Worm (Caenorhabditis elegans) whole organism, L4 larva: Measurements from ENCODE around the gene aqp-12.
"Not testable (repeated sequence)": the region's sequence is repeated elsewhere in the genome, so short reads cannot be mapped to it uniquely, and the experiment has no call there.

ENCODE experiments used
- F26F4.8 ChIP-seq: fragments of 200-800 bp; sonication (Bioruptor generic); conservative IDR thresholded peaks from 2 replicates; pipeline ENCODE4 v1.3.6; 2022; ENCODE audit warnings: missing genetic modification characterization, missing compliant biosample characterization
- F49E8.2 ChIP-seq: sonication (generic microtip); optimal IDR thresholded peaks from 2 replicates; lab custom pipeline; 2016; ENCODE audit warnings: missing compliant biosample characterization, mild to moderate bottlenecking, missing genetic modification characterization, borderline replicate concordance
- T26A8.4 ChIP-seq: fragments of 200-800 bp; sonication (Bioruptor generic); IDR thresholded peaks from 2 replicates; pipeline ENCODE4 v1.3.6; 2022; ENCODE audit warnings: missing genetic modification characterization, missing compliant biosample characterization
- Y105C5A.15 ChIP-seq: fragments of 200-800 bp; sonication (Bioruptor generic); IDR thresholded peaks from 2 replicates; pipeline ENCODE4 v1.3.6; 2022; ENCODE audit warnings: missing genetic modification characterization, missing compliant biosample characterization
- aha-1 ChIP-seq: fragments of 150-350 bp; peaks from one replicate; lab custom pipeline; 2014; ENCODE audit warnings: missing biosample characterization, missing genetic modification characterization
- arid-1 ChIP-seq: fragments of 200-800 bp; sonication (Bioruptor generic); conservative IDR thresholded peaks from 2 replicates; pipeline ENCODE4 v1.3.6; 2022; ENCODE audit warnings: missing genetic modification reagents, missing genetic modification characterization, missing compliant biosample characterization
- ceh-32 ChIP-seq: sonication (generic microtip); optimal IDR thresholded peaks from 2 replicates; lab custom pipeline; 2016; ENCODE audit warnings: mild to moderate bottlenecking, missing genetic modification characterization, missing compliant biosample characterization; ENCODE audit not compliant: poor library complexity
- dmd-6 ChIP-seq: fragments of 200-800 bp; sonication (Bioruptor generic); IDR thresholded peaks from 2 replicates; pipeline ENCODE4 v1.3.6; 2022; ENCODE audit warnings: missing genetic modification reagents, missing genetic modification characterization, missing compliant biosample characterization
- dmd-9 ChIP-seq: fragments of 200-800 bp; sonication (Bioruptor generic); IDR thresholded peaks from 2 replicates; pipeline ENCODE4 v1.3.6; 2022; ENCODE audit warnings: missing genetic modification reagents, missing genetic modification characterization, missing compliant biosample characterization
- dpl-1 ChIP-seq: fragments of 150-350 bp; optimal IDR thresholded peaks from 2 replicates; lab custom pipeline; 2014; ENCODE audit warnings: missing biosample characterization, missing genetic modification reagents, missing genetic modification characterization
- duxl-1 ChIP-seq: sonication (generic microtip); optimal IDR thresholded peaks from 2 replicates; lab custom pipeline; 2016; ENCODE audit warnings: mild to moderate bottlenecking, missing genetic modification characterization, moderate library complexity, missing compliant biosample characterization; ENCODE audit not compliant: poor library complexity
- egl-43 ChIP-seq: fragments of 200-800 bp; sonication (Bioruptor generic); IDR thresholded peaks from 2 replicates; pipeline ENCODE4 v1.3.6; 2022; ENCODE audit warnings: missing genetic modification reagents, missing genetic modification characterization, missing compliant biosample characterization
- fos-1 ChIP-seq: fragments of 150-350 bp; optimal IDR thresholded peaks from 2 replicates; lab custom pipeline; 2014; ENCODE audit warnings: missing biosample characterization, missing genetic modification characterization
- hif-1 ChIP-seq, 2 experiments: sonication (generic microtip); optimal IDR thresholded peaks; 2 replicates each; lab custom pipeline; 2016 to 2017; ENCODE audit warnings: missing compliant biosample characterization in 2 of 2, missing genetic modification characterization in 2 of 2, missing genetic modification reagents in 2 of 2, missing genotype in 2 of 2, mild to moderate bottlenecking in 1 of 2
- hmg-1.1 ChIP-seq: fragments of 200-800 bp; sonication (Bioruptor generic); IDR thresholded peaks from 2 replicates; pipeline ENCODE4 v1.3.6; 2022; ENCODE audit warnings: missing genetic modification reagents, missing genetic modification characterization, missing compliant biosample characterization
- lin-15B ChIP-seq: fragments of 150-350 bp; sonication (generic microtip); optimal IDR thresholded peaks from 3 replicates; lab custom pipeline; 2014; ENCODE audit warnings: missing biosample characterization, missing genetic modification characterization
- lin-29 ChIP-seq: fragments of 200-800 bp; sonication (Bioruptor generic); IDR thresholded peaks from 2 replicates; pipeline ENCODE4 v1.3.6; 2022; ENCODE audit warnings: missing genetic modification reagents, missing genetic modification characterization, missing compliant biosample characterization
- lin-39 ChIP-seq: fragments of 150-350 bp; optimal IDR thresholded peaks from 2 replicates; lab custom pipeline; 2014; ENCODE audit warnings: missing biosample characterization, missing genetic modification reagents, missing genetic modification characterization
- lsy-2 ChIP-seq, 2 experiments: fragments of 150-350 bp in 1 of 2; sonication (generic microtip) in 1 of 2; optimal IDR thresholded peaks; 2 replicates each; lab custom pipeline; 2014 to 2017; ENCODE audit warnings: missing biosample characterization in 2 of 2, missing genetic modification characterization in 2 of 2
- mep-1 ChIP-seq: fragments of 150-350 bp; sonication (generic microtip); optimal IDR thresholded peaks from 3 replicates; lab custom pipeline; 2014; ENCODE audit warnings: missing biosample characterization, missing genetic modification characterization
- mxl-3 ChIP-seq: fragments of 200-800 bp; sonication (Bioruptor generic); optimal IDR thresholded peaks from 2 replicates; lab custom pipeline; 2018; ENCODE audit warnings: mild to moderate bottlenecking, missing genetic modification characterization, missing compliant biosample characterization
- nhr-11 ChIP-seq: fragments of 150-350 bp; optimal IDR thresholded peaks from 2 replicates; lab custom pipeline; 2014; ENCODE audit warnings: missing biosample characterization, missing genetic modification characterization
- rbr-2 ChIP-seq: sonication (generic microtip); optimal IDR thresholded peaks from 2 replicates; lab custom pipeline; 2016; ENCODE audit warnings: missing genotype, missing genetic modification characterization, missing compliant biosample characterization
- sdz-12 ChIP-seq: fragments of 200-800 bp; sonication (Bioruptor generic); optimal IDR thresholded peaks from 2 replicates; lab custom pipeline; 2018; ENCODE audit warnings: mild to moderate bottlenecking, missing genetic modification characterization, missing compliant biosample characterization
- snpc-1.2 ChIP-seq: fragments of 200-800 bp; sonication (Bioruptor generic); IDR thresholded peaks from 2 replicates; pipeline ENCODE4 v1.3.6; 2022; ENCODE audit warnings: missing genetic modification reagents, missing genetic modification characterization, missing compliant biosample characterization
- unc-130 ChIP-seq: sonication (generic microtip); optimal IDR thresholded peaks from 2 replicates; lab custom pipeline; 2016; ENCODE audit warnings: missing genetic modification reagents, missing genetic modification characterization, missing compliant biosample characterization
- unc-39 ChIP-seq: sonication (generic microtip); optimal IDR thresholded peaks from 2 replicates; lab custom pipeline; 2017; ENCODE audit warnings: missing biosample characterization, missing genetic modification characterization
- zfp-3 ChIP-seq: fragments of 200-800 bp; sonication (Bioruptor generic); conservative IDR thresholded peaks from 2 replicates; pipeline ENCODE4 v1.3.6; 2022; ENCODE audit warnings: missing genetic modification reagents, missing genetic modification characterization, missing compliant biosample characterization
- zip-11 ChIP-seq: fragments of 200-800 bp; sonication (Bioruptor generic); IDR thresholded peaks from 2 replicates; pipeline ENCODE4 v1.3.6; 2022; ENCODE audit warnings: missing genetic modification characterization, missing compliant biosample characterization
- zip-2 ChIP-seq: fragments of 150-350 bp; optimal IDR thresholded peaks from 2 replicates; lab custom pipeline; 2014; ENCODE audit warnings: missing biosample characterization, missing genetic modification characterization

Gene aqp-12

ce11 chrII:12202921-12203320, at the start of gene aqp-12:
Gene aqp-12 (plus strand): TSS chrII:12203221.
- TF ChIP-seq duxl-1 (no peak), ceh-32 (tag; lab: Kevin White, UChicago) (no peak), fos-1 (no peak), rbr-2 (tag; lab: Kevin White, UChicago) (no peak), hif-1 (tag; optimal IDR thresholded peaks at IDR 0.05; lab: Kevin White, UChicago) (no peak), F49E8.2 (tag; lab: Kevin White, UChicago) (no peak), lin-29 (GFP tag; lab: Robert Waterston, UW) (no peak), zip-2 (tag; lab: Kevin White, UChicago) (no peak)

DNA sequence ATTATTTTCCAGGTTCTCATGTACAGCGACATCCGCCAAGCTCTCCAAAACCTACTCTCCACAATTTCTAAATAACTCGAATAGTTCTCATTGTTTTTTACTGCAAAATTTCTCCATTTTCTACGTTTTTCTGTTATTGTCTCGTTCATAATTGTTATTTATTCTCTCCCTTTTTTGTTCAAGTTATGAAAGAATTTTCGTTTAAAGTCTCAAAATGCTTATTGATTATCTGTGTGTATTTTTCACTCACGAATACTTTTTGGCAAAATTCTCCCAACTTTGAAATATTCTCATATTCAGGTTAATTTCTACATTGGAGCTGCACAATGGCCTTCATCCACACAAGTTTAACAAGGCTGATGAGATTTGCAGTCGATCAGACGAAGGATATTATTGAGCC, 48.8 kb upstream of the aqp-12 start, which contains the start of gene Y57A10A.5:
Gene Y57A10A.5, plus strand, starts transcription at position 301 of the 400 bp plus-strand sequence.
- not testable (repeated sequence) for TF ChIP-seq mep-1 (tag; lab: Kevin White, UChicago); lin-39 (tag; lab: Kevin White, UChicago); T26A8.4 (GFP tag; lab: Robert Waterston, UW)

- TF ChIP-seq hmg-1.1 (GFP tag; lab: Robert Waterston, UW): 0 out of 2 replicates have a peak, but pooled peaks have one; percentile 33
- no peak for TF ChIP-seq snpc-1.2
Observed at ce11 chrII:12162997-12163396, 40.0 kb upstream of the aqp-12 start.

DNA sequence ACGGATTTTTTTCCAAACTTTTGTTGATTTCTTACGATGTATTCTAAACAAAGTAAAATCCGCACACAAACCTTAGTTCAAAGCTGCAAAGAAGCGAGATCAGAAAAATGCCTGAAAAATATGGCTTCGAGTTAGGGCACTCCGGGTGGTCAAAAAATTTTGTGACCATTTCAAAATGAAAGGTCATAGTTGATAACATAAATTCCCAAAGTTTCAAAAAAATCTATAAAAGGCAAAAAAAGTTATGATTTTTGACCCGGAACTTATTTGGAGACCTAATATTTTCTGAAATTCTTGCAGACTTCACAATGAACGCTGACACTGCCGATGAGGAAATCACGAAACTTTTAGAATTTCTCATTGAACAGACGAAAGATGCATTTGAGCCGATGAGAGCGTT, 38.5 kb upstream of the aqp-12 start, which contains the start of gene Y57A10A.8:
Gene Y57A10A.8, plus strand, starts transcription at position 301 of the 400 bp plus-strand sequence.
- TF ChIP-seq mxl-3 (GFP tag; lab: Kevin White, UChicago); lin-15B; unc-130 (GFP tag; lab: Kevin White, UChicago): not testable (repeated sequence)

DNA sequence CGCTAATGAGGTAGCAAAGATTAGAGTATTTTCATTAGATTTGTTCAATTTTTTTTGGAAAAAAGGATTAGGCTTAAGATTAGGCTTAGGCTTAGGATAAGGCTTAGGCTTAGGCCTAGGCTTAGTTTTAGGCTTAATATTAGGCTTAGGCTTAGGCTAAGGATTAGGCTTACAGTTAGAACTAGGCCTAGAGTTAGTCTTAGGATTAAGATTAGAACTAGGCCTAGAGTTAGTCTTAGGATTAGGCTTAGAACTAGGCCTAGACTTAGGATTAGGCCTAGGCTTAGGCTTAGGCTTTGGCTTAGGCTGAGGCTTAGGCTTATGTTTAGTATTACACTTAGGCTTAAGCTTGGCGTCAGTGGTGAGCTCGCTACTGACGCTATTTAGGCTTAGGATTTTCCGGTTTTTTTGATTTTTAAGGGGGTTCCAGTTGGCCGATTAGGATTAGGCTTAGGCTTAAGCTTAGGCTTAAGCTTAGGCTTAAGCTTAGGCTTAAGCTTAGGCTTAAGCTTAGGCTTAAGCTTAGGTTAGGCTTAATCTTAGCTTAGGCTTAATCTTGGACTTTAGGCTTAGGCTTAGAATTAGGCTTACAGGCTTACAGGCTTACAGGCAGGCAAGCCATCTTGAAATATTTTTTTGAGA, 33.4 kb upstream of the aqp-12 start:
- TF ChIP-seq duxl-1 (no peak), aha-1 (tag; lab: Kevin White, UChicago) (peak; percentile 87)

ce11 chrII:12172273-12172672, 30.7 kb upstream of the aqp-12 start, which contains the start of gene rol-1:
Gene rol-1 (plus strand): TSS chrII:12172573.
- no peak for TF ChIP-seq dmd-6 (GFP tag; lab: Robert Waterston, UW)
- TF ChIP-seq lsy-2 (tag; optimal IDR thresholded peaks at IDR 0.05; lab: Kevin White, UChicago): no peak
- no peak for TF ChIP-seq F49E8.2 (tag; lab: Kevin White, UChicago)
- no peak for TF ChIP-seq lin-29 (GFP tag; lab: Robert Waterston, UW)
- no peak for TF ChIP-seq nhr-11 (tag; lab: Kevin White, UChicago)
- no peak for TF ChIP-seq zfp-3 (GFP tag; lab: Robert Waterston, UW)
- no peak for TF ChIP-seq Y105C5A.15
- no peak for TF ChIP-seq hif-1 (tag; optimal IDR thresholded peaks at IDR 0.05; lab: Kevin White, UChicago)
- TF ChIP-seq dmd-9 (GFP tag; lab: Robert Waterston, UW): no peak
- TF ChIP-seq lin-39 (tag; lab: Kevin White, UChicago): no peak
- no peak for TF ChIP-seq ceh-32 (tag; lab: Kevin White, UChicago)
- TF ChIP-seq unc-39 (tag; lab: Kevin White, UChicago): no peak
- TF ChIP-seq sdz-12 (GFP tag; lab: Kevin White, UChicago): no peak
- TF ChIP-seq zip-11 (GFP tag; lab: Robert Waterston, UW): no peak
- TF ChIP-seq dpl-1 (GFP tag; lab: Kevin White, UChicago): no peak
- TF ChIP-seq egl-43: no peak
- no peak for TF ChIP-seq arid-1
- TF ChIP-seq F26F4.8 (GFP tag; lab: Robert Waterston, UW): no peak
- no peak for TF ChIP-seq unc-130 (GFP tag; lab: Kevin White, UChicago)
